Fruit fly (Drosophila melanogaster): ENCODE measurements around the gene Idgf3.
A peak's percentile ranks its signal among the peaks of the same experiment; 100 is the strongest.

Gene Idgf3

DNA sequence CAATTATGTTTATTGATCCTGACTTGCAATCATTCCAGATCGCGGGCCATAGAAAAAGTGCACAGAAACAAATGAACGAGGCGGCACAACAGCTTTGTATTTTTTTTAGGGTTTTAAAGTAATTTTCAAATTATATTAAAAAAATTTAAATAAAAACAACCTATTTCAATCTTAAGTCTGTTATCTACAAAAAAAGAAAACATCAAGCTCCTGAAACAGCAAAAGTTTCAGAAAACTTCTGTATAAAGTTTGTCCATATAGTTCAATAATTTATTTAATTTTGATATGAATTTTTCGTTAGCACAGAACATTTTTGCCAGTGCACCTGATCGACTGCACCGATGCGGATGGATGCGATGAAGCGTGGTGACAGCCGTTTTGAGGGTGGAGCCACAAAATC lies 19.0 kb downstream of the Idgf3 start (continued):
- TF ChIP-seq CG9139 (GFP tag; optimal IDR thresholded peaks at IDR 0.05), result no peak
- no peak for TF ChIP-seq Sox102F (GFP tag; optimal IDR thresholded peaks at IDR 0.05)
- no peak for TF ChIP-seq topi (GFP tag; optimal IDR thresholded peaks at IDR 0.05)
- TF ChIP-seq Sox15 (GFP tag; optimal IDR thresholded peaks at IDR 0.05), result no peak
- TF ChIP-seq CG6854 (GFP tag; optimal IDR thresholded peaks at IDR 0.05), result no peak
- no peak for TF ChIP-seq CG11762 (GFP tag; optimal IDR thresholded peaks at IDR 0.05; ENCODE audit: insufficient read depth)
- TF ChIP-seq CG11902 (GFP tag; optimal IDR thresholded peaks at IDR 0.05), result no peak
- TF ChIP-seq CG8319 (GFP tag; optimal IDR thresholded peaks at IDR 0.05), result no peak
- TF ChIP-seq dsx (GFP tag; optimal IDR thresholded peaks at IDR 0.05; ENCODE audit: poor library complexity, severe bottlenecking), result no peak
- TF ChIP-seq CG31627 (GFP tag; optimal IDR thresholded peaks at IDR 0.05), result no peak
- TF ChIP-seq acj6 (GFP tag; optimal IDR thresholded peaks at IDR 0.05), result no peak
- TF ChIP-seq Hr38 (GFP tag; optimal IDR thresholded peaks at IDR 0.05), result no peak
- no peak for TF ChIP-seq CG8632 (GFP tag; optimal IDR thresholded peaks at IDR 0.05)
- no peak for TF ChIP-seq Gug (GFP tag; IDR thresholded peaks at IDR 0.05)
- no peak for TF ChIP-seq esn (GFP tag; optimal IDR thresholded peaks at IDR 0.05)
- no peak for TF ChIP-seq CG16779 (tag; optimal IDR thresholded peaks at IDR 0.05)
- TF ChIP-seq Lpt (GFP tag; optimal IDR thresholded peaks at IDR 0.05), result no peak
- peak; percentile 59 for TF ChIP-seq CG32006 (GFP tag; optimal IDR thresholded peaks at IDR 0.05)
- TF ChIP-seq Ets96B (tag; optimal IDR thresholded peaks at IDR 0.05), result no peak
- peak; percentile 56 for TF ChIP-seq Eip78C (GFP tag)
- no peak for TF ChIP-seq ss (GFP tag; optimal IDR thresholded peaks at IDR 0.05)
- TF ChIP-seq fd59A (GFP tag; optimal IDR thresholded peaks at IDR 0.05), result no peak
- TF ChIP-seq CG6808 (GFP tag; optimal IDR thresholded peaks at IDR 0.05), result no peak
- TF ChIP-seq Blimp-1 (GFP tag; optimal IDR thresholded peaks at IDR 0.05), result no peak
- TF ChIP-seq pdm3 (GFP tag; optimal IDR thresholded peaks at IDR 0.05), result no peak

- no peak for TF ChIP-seq CG9139 (GFP tag; optimal IDR thresholded peaks at IDR 0.05)
- no peak for TF ChIP-seq CG15336 (GFP tag; IDR thresholded peaks at IDR 0.05)
- no peak for TF ChIP-seq cyc (GFP tag; optimal IDR thresholded peaks at IDR 0.05)
- TF ChIP-seq CG34406 (GFP tag; optimal IDR thresholded peaks at IDR 0.05), result no peak
- TF ChIP-seq Blimp-1 (GFP tag; optimal IDR thresholded peaks at IDR 0.05), result no peak
- no peak for TF ChIP-seq CG11762 (GFP tag; optimal IDR thresholded peaks at IDR 0.05; ENCODE audit: insufficient read depth)
- TF ChIP-seq CG6808 (GFP tag; optimal IDR thresholded peaks at IDR 0.05), result no peak
- no peak for TF ChIP-seq CG6854 (GFP tag; optimal IDR thresholded peaks at IDR 0.05)
- no peak for TF ChIP-seq CG7368 (GFP tag; optimal IDR thresholded peaks at IDR 0.05)
- TF ChIP-seq Sox15 (GFP tag; optimal IDR thresholded peaks at IDR 0.05), result no peak
- TF ChIP-seq esn (GFP tag; optimal IDR thresholded peaks at IDR 0.05), result no peak
- no peak for TF ChIP-seq CG1621 (tag; optimal IDR thresholded peaks at IDR 0.05)
- no peak for TF ChIP-seq fd59A (GFP tag; optimal IDR thresholded peaks at IDR 0.05)
- TF ChIP-seq Eip75B (GFP tag; optimal IDR thresholded peaks at IDR 0.05), result no peak
- no peak for TF ChIP-seq lz (GFP tag; optimal IDR thresholded peaks at IDR 0.05)
- no peak for TF ChIP-seq achi (GFP tag; optimal IDR thresholded peaks at IDR 0.05)
- TF ChIP-seq OdsH (GFP tag; optimal IDR thresholded peaks at IDR 0.05), result no peak
Measured at dm6 chr2L:16472184-16472583, 21.5 kb downstream of the Idgf3 start.

- TF ChIP-seq CG6276 (GFP tag; optimal IDR thresholded peaks at IDR 0.05) (no peak), CG31627 (GFP tag; optimal IDR thresholded peaks at IDR 0.05) (peak; percentile 8), CG6163 (GFP tag; IDR thresholded peaks at IDR 0.05) (peak; percentile 75), CG34406 (GFP tag; optimal IDR thresholded peaks at IDR 0.05) (peak; percentile 47), CG6792 (GFP tag; optimal IDR thresholded peaks at IDR 0.05) (peak; percentile 27), CG9139 (GFP tag; optimal IDR thresholded peaks at IDR 0.05) (peak; percentile 38), Smox (GFP tag; optimal IDR thresholded peaks at IDR 0.05) (no peak), vri (GFP tag; optimal IDR thresholded peaks at IDR 0.05) (no peak), CG15336 (GFP tag; IDR thresholded peaks at IDR 0.05) (no peak), CG7368 (GFP tag; optimal IDR thresholded peaks at IDR 0.05) (peak; percentile 55), cyc (GFP tag; optimal IDR thresholded peaks at IDR 0.05) (peak; percentile 6), CG6854 (GFP tag; optimal IDR thresholded peaks at IDR 0.05) (peak; percentile 4), Sox15 (GFP tag; optimal IDR thresholded peaks at IDR 0.05) (no peak), net (GFP tag; optimal IDR thresholded peaks at IDR 0.05) (peak; percentile 43), Blimp-1 (GFP tag; optimal IDR thresholded peaks at IDR 0.05) (peak; percentile 37), CG3032 (tag; optimal IDR thresholded peaks at IDR 0.05) (peak; percentile 26), CG3919 (GFP tag; optimal IDR thresholded peaks at IDR 0.05) (peak; percentile 74), Gug (GFP tag; IDR thresholded peaks at IDR 0.05) (no peak), dsx (GFP tag; optimal IDR thresholded peaks at IDR 0.05; ENCODE audit: poor library complexity, severe bottlenecking) (peak; percentile 20), esn (GFP tag; optimal IDR thresholded peaks at IDR 0.05) (peak; percentile 40), Ets96B (tag; optimal IDR thresholded peaks at IDR 0.05) (peak; percentile 3), pdm3 (GFP tag; optimal IDR thresholded peaks at IDR 0.05) (peak; percentile 37), CG10669 (GFP tag; optimal IDR thresholded peaks at IDR 0.05) (peak; percentile 48), Ets21C (GFP tag; optimal IDR thresholded peaks at IDR 0.05) (no peak), salr (GFP tag; optimal IDR thresholded peaks at IDR 0.05) (peak in 1 of 2 experiments; percentile 31), ss (GFP tag; optimal IDR thresholded peaks at IDR 0.05) (peak in 1 of 2 experiments; percentile 41), CG32006 (GFP tag; optimal IDR thresholded peaks at IDR 0.05) (peak; percentile 39), OdsH (GFP tag; optimal IDR thresholded peaks at IDR 0.05) (peak; percentile 23)
Measured at dm6 chr2L:16476517-16476916, 25.8 kb downstream of the Idgf3 start.

All from whole organism, prepupa.